Worm (Caenorhabditis elegans) whole organism, L1 larva: ENCODE data around the gene C53B7.6.

Experiments
- Y116A8C.19 ChIP-seq: sonication (generic microtip); optimal IDR thresholded peaks from 2 replicates; lab custom pipeline; 2016; ENCODE audit warnings: missing compliant biosample characterization, missing genetic modification characterization, borderline replicate concordance
- alr-1 ChIP-seq: fragments of 200-800 bp; sonication (Bioruptor generic); optimal IDR thresholded peaks from 2 replicates; lab custom pipeline; 2018; ENCODE audit warnings: borderline replicate concordance, mild to moderate bottlenecking, missing genetic modification characterization, missing compliant biosample characterization
- ceh-63 ChIP-seq: fragments of 200-800 bp; sonication (Bioruptor generic); optimal IDR thresholded peaks from 2 replicates; lab custom pipeline; 2018; ENCODE audit warnings: mild to moderate bottlenecking, missing genetic modification characterization, missing compliant biosample characterization
- dpl-1 ChIP-seq, 3 experiments: fragments of 150-350 bp in 2 of 3; sonication (generic microtip) in 1 of 3; optimal IDR thresholded peaks; 2 replicates each; lab custom pipeline; 2014 to 2017; ENCODE audit warnings: missing biosample characterization in 3 of 3, missing genetic modification characterization in 3 of 3, missing genetic modification reagents in 3 of 3
- fkh-10 ChIP-seq: sonication (generic microtip); optimal IDR thresholded peaks from 2 replicates; lab custom pipeline; 2017; ENCODE audit warnings: missing biosample characterization, missing genetic modification reagents, missing genetic modification characterization
- grh-1 ChIP-seq: fragments of 200-800 bp; sonication (Bioruptor generic); IDR thresholded peaks from 2 replicates; pipeline ENCODE4 v1.3.6; 2022; ENCODE audit warnings: missing genetic modification reagents, missing genetic modification characterization, missing compliant biosample characterization
- mep-1 ChIP-seq: fragments of 150-350 bp; optimal IDR thresholded peaks from 2 replicates; lab custom pipeline; 2014; ENCODE audit warnings: missing biosample characterization, missing genetic modification characterization
- nhr-237 ChIP-seq: fragments of 150-350 bp; optimal IDR thresholded peaks from 2 replicates; lab custom pipeline; 2014; ENCODE audit warnings: missing biosample characterization, missing genetic modification characterization
- tbx-2 ChIP-seq: sonication (generic microtip); optimal IDR thresholded peaks from 2 replicates; lab custom pipeline; 2016; ENCODE audit warnings: missing genetic modification characterization, missing compliant biosample characterization

ce11 chrX:6889374-6889773, 20.8 kb upstream of the C53B7.6 start, which contains the start of gene unc-6:
- TF ChIP-seq Y116A8C.19 (no peak), grh-1 (GFP tag; lab: Robert Waterston, UW) (no peak), nhr-237 (tag; lab: Kevin White, UChicago) (no peak), mep-1 (tag; lab: Kevin White, UChicago) (no peak), dpl-1 (GFP tag; optimal IDR thresholded peaks at IDR 0.05; lab: Kevin White, UChicago) (no peak), tbx-2 (no peak), ceh-63 (GFP tag; lab: Kevin White, UChicago) (no peak), alr-1 (tag; lab: Kevin White, UChicago) (no peak), fkh-10 (GFP tag; lab: Kevin White, UChicago) (no peak)
